Fruit fly (Drosophila melanogaster): ENCODE measurements around the gene ca.
A peak's percentile ranks its signal among the peaks of the same experiment; 100 is the strongest.

DNA sequence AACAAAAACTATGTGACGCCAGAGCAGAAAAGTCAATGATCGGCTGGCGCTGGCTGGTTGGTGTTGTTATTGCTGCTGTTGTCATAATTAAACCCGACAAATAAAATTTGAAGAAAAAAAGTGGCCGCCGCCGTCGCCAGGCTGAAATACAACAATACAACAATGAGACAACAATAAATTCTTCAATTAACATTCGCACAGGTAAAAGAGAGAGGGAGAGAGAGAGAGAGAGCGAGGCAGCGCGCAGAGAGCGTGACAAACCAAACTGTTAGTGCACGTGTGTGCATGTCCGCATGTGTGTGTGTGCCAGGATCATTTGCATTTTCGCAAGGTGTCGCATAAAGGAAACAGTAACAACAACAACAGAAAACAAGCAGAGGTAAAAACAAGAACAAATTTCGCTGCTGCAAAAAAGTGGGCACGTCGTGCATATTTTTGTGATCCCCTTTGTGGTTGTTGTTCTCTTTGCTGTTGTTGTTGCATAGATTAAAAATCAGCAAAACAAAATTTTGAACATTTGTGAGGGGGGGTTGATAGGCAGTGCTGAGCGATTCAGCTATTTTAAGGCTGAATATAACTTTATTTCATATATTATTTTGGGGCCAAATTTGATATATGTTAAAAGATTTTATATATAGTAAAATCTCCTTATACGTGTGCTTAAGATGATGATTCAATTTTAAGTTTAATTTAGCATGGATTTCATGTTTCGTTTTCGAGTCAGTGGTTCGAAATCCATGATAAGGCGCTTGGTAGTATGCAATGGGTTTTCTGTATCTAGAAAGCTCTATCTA, 42.2 kb upstream of the ca start:
- TF ChIP-seq CG11617 (GFP tag; optimal IDR thresholded peaks at IDR 0.05) (no peak), cnc (optimal IDR thresholded peaks at IDR 0.05) (no peak), kay (GFP tag; ENCODE audit: borderline replicate concordance) (peak; percentile 59), bab1 (GFP tag; optimal IDR thresholded peaks at IDR 0.05) (no peak), cic (GFP tag; optimal IDR thresholded peaks at IDR 0.05) (no peak)

All from whole organism, adult.